Fruit fly (Drosophila melanogaster): ENCODE results near the gene JhI-21.

The JhI-21 gene

DNA sequence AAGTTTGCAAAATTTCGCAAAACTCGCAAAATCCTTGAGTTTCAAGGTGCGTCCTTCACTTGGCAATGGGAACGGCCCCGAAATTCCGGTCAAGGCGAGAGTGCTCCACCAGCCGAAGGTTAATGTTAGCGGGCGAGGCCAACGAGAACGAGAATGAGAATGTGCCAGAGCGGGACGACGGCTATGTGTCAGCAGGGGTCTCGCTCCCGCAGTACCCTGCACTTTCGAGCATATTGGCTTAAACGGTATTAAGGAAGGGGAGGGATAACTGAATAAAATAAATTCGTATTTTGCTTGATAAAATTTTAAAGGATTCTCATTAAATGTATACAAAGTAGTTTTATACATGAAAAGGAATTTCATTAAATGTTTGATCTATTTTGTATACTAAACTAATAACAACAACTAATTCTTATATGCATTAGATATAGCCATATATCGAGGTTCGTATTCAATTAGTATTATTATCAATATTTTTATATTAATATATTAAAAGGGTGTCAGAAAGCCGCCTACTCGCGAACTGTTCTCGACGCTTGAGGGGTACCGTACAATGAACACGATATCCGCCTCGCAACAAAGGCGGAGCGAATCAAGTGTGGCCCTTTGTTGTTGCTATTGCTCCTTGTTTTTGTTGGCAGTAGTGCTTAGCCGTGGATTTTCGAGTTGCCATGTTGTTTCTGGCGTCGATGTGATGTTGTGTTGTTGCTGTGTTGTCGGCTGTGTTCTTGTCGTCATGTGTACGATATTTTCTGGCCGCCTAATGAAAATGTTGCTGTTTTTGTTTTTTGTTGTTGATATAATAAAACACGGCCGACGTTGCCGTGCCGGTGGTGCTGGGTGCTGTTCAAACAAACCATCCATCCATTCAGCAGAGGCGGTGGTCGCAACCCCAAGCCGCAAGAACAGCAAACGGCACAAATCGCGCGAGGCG, 49.2 kb downstream of the JhI-21 start (continued):
- no peak for TF ChIP-seq E2f1 (GFP tag; IDR thresholded peaks at IDR 0.05)
- no peak for TF ChIP-seq z (GFP tag; IDR thresholded peaks at IDR 0.05)
- TF ChIP-seq Pdp1 (GFP tag; optimal IDR thresholded peaks at IDR 0.05): peak in 1 of 2 experiments; percentile 83
- no peak for TF ChIP-seq CG7745 (tag; optimal IDR thresholded peaks at IDR 0.05)
- no peak for TF ChIP-seq Rx (GFP tag; IDR thresholded peaks at IDR 0.05)
- peak; percentile 83 for TF ChIP-seq lilli (GFP tag; optimal IDR thresholded peaks at IDR 0.05)
- peak; percentile 93 for TF ChIP-seq HHEX (GFP tag; optimal IDR thresholded peaks at IDR 0.05)
- no peak for TF ChIP-seq Scr (GFP tag; IDR thresholded peaks at IDR 0.05; ENCODE audit: partially characterized antibody)
- TF ChIP-seq Kr (GFP tag; optimal IDR thresholded peaks at IDR 0.05): no peak
- peak; percentile 56 for TF ChIP-seq HLHmδ (GFP tag; optimal IDR thresholded peaks at IDR 0.05)
- TF ChIP-seq CG8089 (GFP tag; optimal IDR thresholded peaks at IDR 0.05): peak; percentile 63
- peak; percentile 91 for TF ChIP-seq CG6765 (GFP tag; optimal IDR thresholded peaks at IDR 0.05)
- TF ChIP-seq CG1529 (GFP tag; optimal IDR thresholded peaks at IDR 0.05): peak; percentile 86
- peak; percentile 76 for TF ChIP-seq Atf-2 (GFP tag; optimal IDR thresholded peaks at IDR 0.05)
- TF ChIP-seq abd-A (tag; optimal IDR thresholded peaks at IDR 0.05): no peak
- TF ChIP-seq trem (tag; optimal IDR thresholded peaks at IDR 0.05): peak; percentile 93
- peak; percentile 77 for TF ChIP-seq Deaf1 (tag; optimal IDR thresholded peaks at IDR 0.05)
- peak; percentile 92 for TF ChIP-seq fd3F (GFP tag; optimal IDR thresholded peaks at IDR 0.05)
- TF ChIP-seq Elba2 (GFP tag; optimal IDR thresholded peaks at IDR 0.05): no peak
- no peak for TF ChIP-seq gt (GFP tag; IDR thresholded peaks at IDR 0.05)
- peak; percentile 94 for TF ChIP-seq Abd-B (GFP tag; optimal IDR thresholded peaks at IDR 0.05)
- no peak for TF ChIP-seq Aef1 (GFP tag; IDR thresholded peaks at IDR 0.05)
- peak; percentile 86 for TF ChIP-seq cwo (GFP tag; optimal IDR thresholded peaks at IDR 0.05)
- TF ChIP-seq caup (GFP tag; optimal IDR thresholded peaks at IDR 0.05; ENCODE audit: severe bottlenecking): peak; percentile 94
- TF ChIP-seq CG12942 (GFP tag; optimal IDR thresholded peaks at IDR 0.05): peak; percentile 82
- peak; percentile 92 for TF ChIP-seq twi (tag; optimal IDR thresholded peaks at IDR 0.05)
- TF ChIP-seq CG11247 (GFP tag; IDR thresholded peaks at IDR 0.05): no peak
- TF ChIP-seq Blimp-1 (GFP tag; optimal IDR thresholded peaks at IDR 0.05): peak; percentile 91
- TF ChIP-seq zfh1 (GFP tag; IDR thresholded peaks at IDR 0.05): no peak
- TF ChIP-seq Nf-YA (GFP tag; IDR thresholded peaks at IDR 0.05): no peak
- peak; percentile 65 to 75 for TF ChIP-seq chif (GFP tag; optimal IDR thresholded peaks at IDR 0.05)
- TF ChIP-seq Mes4 (GFP tag; optimal IDR thresholded peaks at IDR 0.05): peak; percentile 65
- TF ChIP-seq yki (optimal IDR thresholded peaks at IDR 0.05): no peak
- TF ChIP-seq D19B (GFP tag; optimal IDR thresholded peaks at IDR 0.05): peak; percentile 96
- TF ChIP-seq CG14667 (GFP tag; IDR thresholded peaks at IDR 0.05): no peak
- peak; percentile 65 for TF ChIP-seq Antp (GFP tag; optimal IDR thresholded peaks at IDR 0.05)
- no peak for TF ChIP-seq ro (GFP tag; IDR thresholded peaks at IDR 0.05)
- TF ChIP-seq CG4707 (GFP tag; optimal IDR thresholded peaks at IDR 0.05): peak; percentile 22
- peak; percentile 73 for TF ChIP-seq ems (GFP tag; optimal IDR thresholded peaks at IDR 0.05)
- peak; percentile 32 for TF ChIP-seq luna (GFP tag; optimal IDR thresholded peaks at IDR 0.05)
- TF ChIP-seq CG14710 (tag; optimal IDR thresholded peaks at IDR 0.05): peak; percentile 97
- peak; percentile 30 for TF ChIP-seq Bteb2 (GFP tag; optimal IDR thresholded peaks at IDR 0.05)
- peak; percentile 53 for TF ChIP-seq CG17802 (tag; optimal IDR thresholded peaks at IDR 0.05)
- peak; percentile 92 for TF ChIP-seq croc (GFP tag; conservative IDR thresholded peaks at IDR 0.05)
- no peak for TF ChIP-seq bbx (GFP tag; IDR thresholded peaks at IDR 0.05; ENCODE audit: partially characterized antibody)
- no peak for TF ChIP-seq CG9932 (GFP tag; IDR thresholded peaks at IDR 0.05)
- no peak for TF ChIP-seq peb (GFP tag; IDR thresholded peaks at IDR 0.05)
- TF ChIP-seq jigr1 (GFP tag; IDR thresholded peaks at IDR 0.05): no peak
- TF ChIP-seq usp (GFP tag; optimal IDR thresholded peaks at IDR 0.05): no peak
